Fruit fly (Drosophila melanogaster) whole organism, adult: ENCODE results near the gene Wsck.

Experiments
- CG11617 ChIP-seq: fragments of 200-800 bp; sonication (Bioruptor generic); optimal IDR thresholded peaks from 2 replicates; lab custom pipeline; 2017; ENCODE audit warnings: mild to moderate bottlenecking, missing biosample characterization, missing genetic modification reagents, missing genetic modification characterization
- CG12768 ChIP-seq: fragments of 200-800 bp; sonication (Bioruptor generic); optimal IDR thresholded peaks from 2 replicates; lab custom pipeline; 2017; ENCODE audit warnings: missing biosample characterization, missing genetic modification characterization, mild to moderate bottlenecking, moderate library complexity, missing genetic modification reagents
- CG14711 ChIP-seq: fragments of 200-800 bp; sonication (Bioruptor generic); optimal IDR thresholded peaks from 2 replicates; lab custom pipeline; 2018; ENCODE audit warnings: missing biosample characterization, mild to moderate bottlenecking, missing genetic modification characterization, moderate library complexity
- CG1620 ChIP-seq: fragments of 200-800 bp; sonication (Bioruptor generic); optimal IDR thresholded peaks from 2 replicates; lab custom pipeline; 2016; ENCODE audit warnings: missing biosample characterization, missing genetic modification characterization
- CG33017 ChIP-seq: fragments of 200-800 bp; sonication (Bioruptor generic); optimal IDR thresholded peaks from 2 replicates; lab custom pipeline; 2018; ENCODE audit warnings: missing biosample characterization, mild to moderate bottlenecking, missing genetic modification characterization, moderate library complexity
- CG5204 ChIP-seq: fragments of 200-800 bp; sonication (Bioruptor generic); optimal IDR thresholded peaks from 2 replicates; lab custom pipeline; 2016; ENCODE audit warnings: missing biosample characterization, missing genetic modification characterization
- CG7045 ChIP-seq: fragments of 200-800 bp; sonication (Bioruptor generic); optimal IDR thresholded peaks from 2 replicates; lab custom pipeline; 2017; ENCODE audit warnings: missing biosample characterization, mild to moderate bottlenecking, missing genetic modification characterization
- CG7101 ChIP-seq: fragments of 200-800 bp; sonication (Bioruptor generic); optimal IDR thresholded peaks from 2 replicates; lab custom pipeline; 2018; ENCODE audit warnings: missing biosample characterization, mild to moderate bottlenecking, missing genetic modification characterization, moderate library complexity
- Clk ChIP-seq: fragments of 200-800 bp; sonication (Bioruptor generic); optimal IDR thresholded peaks from 2 replicates; lab custom pipeline; 2017; ENCODE audit warnings: missing biosample characterization, missing genetic modification characterization
- Crg-1 ChIP-seq: fragments of 200-800 bp; sonication (Bioruptor generic); optimal IDR thresholded peaks from 2 replicates; lab custom pipeline; 2016; ENCODE audit warnings: missing biosample characterization, missing genetic modification characterization
- Hr96 ChIP-seq: fragments of 200-800 bp; sonication (Bioruptor generic); optimal IDR thresholded peaks from 2 replicates; lab custom pipeline; 2016; ENCODE audit warnings: missing biosample characterization, missing genetic modification characterization
- Mnt ChIP-seq: fragments of 200-800 bp; sonication (Bioruptor generic); optimal IDR thresholded peaks from 2 replicates; lab custom pipeline; 2016; ENCODE audit warnings: missing biosample characterization, mild to moderate bottlenecking, missing genetic modification characterization
- bab1 ChIP-seq: fragments of 200-800 bp; sonication (Bioruptor generic); optimal IDR thresholded peaks from 3 replicates; lab custom pipeline; 2019; ENCODE audit warnings: missing biosample characterization, mild to moderate bottlenecking, missing genetic modification characterization, moderate library complexity
- cic ChIP-seq: fragments of 200-800 bp; sonication (Bioruptor generic); optimal IDR thresholded peaks from 2 replicates; lab custom pipeline; 2017; ENCODE audit warnings: missing biosample characterization, mild to moderate bottlenecking, missing genetic modification characterization, moderate library complexity
- cnc ChIP-seq, 2 experiments: fragments of >200 bp; optimal IDR thresholded peaks; 2 replicates each; lab custom pipeline; 2017
- kay ChIP-seq: fragments of 200-800 bp; sonication (Bioruptor generic); peaks from one replicate; lab custom pipeline; 2016; ENCODE audit warnings: missing biosample characterization, missing genetic modification characterization, borderline replicate concordance
- ovo ChIP-seq: fragments of 200-800 bp; sonication (Bioruptor generic); optimal IDR thresholded peaks from 2 replicates; lab custom pipeline; 2016; ENCODE audit warnings: missing biosample characterization, missing genetic modification characterization
- pad ChIP-seq: fragments of 200-800 bp; sonication (Bioruptor generic); optimal IDR thresholded peaks from 3 replicates; lab custom pipeline; 2017; ENCODE audit warnings: missing biosample characterization, missing genetic modification characterization, mild to moderate bottlenecking, moderate library complexity, missing genetic modification reagents
- tj ChIP-seq: fragments of 200-800 bp; sonication (Bioruptor generic); optimal IDR thresholded peaks from 3 replicates; lab custom pipeline; 2017; ENCODE audit warnings: missing biosample characterization, mild to moderate bottlenecking, missing genetic modification characterization, moderate library complexity
- toe ChIP-seq: fragments of 200-800 bp; sonication (Bioruptor generic); optimal IDR thresholded peaks from 2 replicates; lab custom pipeline; 2016; ENCODE audit warnings: missing biosample characterization, missing genetic modification characterization

Wsck gene

DNA sequence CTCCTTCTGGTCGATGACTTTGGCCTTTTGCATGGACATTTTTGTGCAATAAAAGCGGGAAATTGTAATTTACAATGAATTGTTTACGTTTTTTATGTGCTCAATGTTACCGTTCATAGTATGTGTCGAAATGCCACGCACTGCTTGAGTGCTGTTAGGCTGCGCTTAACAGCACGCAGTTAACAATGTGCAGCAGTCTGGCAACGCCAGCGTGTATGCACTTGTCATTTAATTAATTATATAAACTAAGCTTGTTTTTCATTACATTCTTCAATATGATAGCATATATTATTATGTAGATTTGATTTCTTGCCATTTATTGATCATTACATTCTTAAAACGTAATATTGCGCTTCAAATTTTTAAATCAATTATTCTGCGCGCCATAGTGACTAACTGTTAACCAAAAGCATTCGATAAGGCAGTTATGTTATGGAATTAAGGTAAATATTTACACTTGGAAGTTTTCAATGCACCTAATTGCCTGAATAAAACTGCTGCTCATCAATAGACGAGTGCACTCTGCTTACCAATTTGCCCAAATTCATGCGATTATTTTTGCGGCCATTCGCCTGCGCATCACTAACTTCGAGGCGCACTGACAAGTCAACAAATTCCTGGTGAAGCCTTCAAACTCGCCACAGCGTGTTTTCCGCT is 44.7 kb downstream of the Wsck start, which contains the start of the genes CG13625 and mld:
Gene CG13625, minus strand, starts transcription at position 119 of the 657 bp plus-strand sequence.
Gene mld, plus strand, starts transcription at position 612 of the 657 bp plus-strand sequence.
- TF ChIP-seq CG11617 (GFP tag; lab: Kevin White, UChicago) (peak; percentile 0), CG1620 (GFP tag; lab: Kevin White, UChicago) (no peak), ovo (GFP tag; lab: Kevin White, UChicago) (peak; percentile 41), pad (GFP tag; lab: Kevin White, UChicago) (no peak)

DNA sequence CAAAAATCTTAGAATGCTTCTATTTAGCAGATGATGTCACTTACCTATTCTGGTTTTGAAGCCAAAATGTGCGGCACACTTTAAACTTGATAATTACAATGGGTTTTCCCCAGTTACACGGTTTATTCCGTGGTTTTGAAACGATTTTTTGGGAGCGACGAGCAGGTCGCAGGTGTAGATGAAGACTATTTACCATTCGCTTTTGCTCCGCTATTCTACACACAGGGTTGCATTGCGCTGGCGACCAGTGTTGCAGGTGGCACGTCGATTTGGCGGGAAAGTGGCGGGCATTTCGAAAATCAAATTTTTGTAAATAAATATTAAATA is 47.2 kb downstream of the Wsck start, which contains the start of gene REPTOR:
Gene REPTOR, minus strand, starts transcription at position 196 of the 327 bp plus-strand sequence.
- TF ChIP-seq cnc (optimal IDR thresholded peaks at IDR 0.05; lab: Kevin White, UChicago) = peak in 1 of 2 experiments; percentile 0
- TF ChIP-seq CG1620 (GFP tag; lab: Kevin White, UChicago) = peak; percentile 34
- peak; percentile 22 for TF ChIP-seq bab1 (GFP tag; lab: Kevin White, UChicago)
- peak; percentile 48 for TF ChIP-seq Clk (GFP tag; lab: Kevin White, UChicago)
- no peak for TF ChIP-seq CG11617 (GFP tag; lab: Kevin White, UChicago)
- TF ChIP-seq kay = no peak
- no peak for TF ChIP-seq toe (GFP tag; lab: Kevin White, UChicago)
- peak; percentile 68 for TF ChIP-seq CG12768 (GFP tag; lab: Kevin White, UChicago)
- TF ChIP-seq CG7101 (tag; lab: Kevin White, UChicago) = peak; percentile 70
- peak; percentile 65 for TF ChIP-seq cic (GFP tag; lab: Kevin White, UChicago)
- peak; percentile 52 for TF ChIP-seq pad (GFP tag; lab: Kevin White, UChicago)
- peak; percentile 35 for TF ChIP-seq CG7045 (GFP tag; lab: Kevin White, UChicago)
- TF ChIP-seq CG14711 (tag; lab: Kevin White, UChicago) = peak; percentile 44
- peak; percentile 68 for TF ChIP-seq ovo (GFP tag; lab: Kevin White, UChicago)
- peak; percentile 93 for TF ChIP-seq tj (GFP tag; lab: Kevin White, UChicago)
- TF ChIP-seq CG5204 (GFP tag; lab: Kevin White, UChicago) = no peak
- TF ChIP-seq Mnt (GFP tag; lab: Kevin White, UChicago) = peak; percentile 81
- peak; percentile 76 for TF ChIP-seq Crg-1 (GFP tag; lab: Kevin White, UChicago)
- no peak for TF ChIP-seq Hr96 (GFP tag; lab: Kevin White, UChicago)
- TF ChIP-seq CG33017 (tag; lab: Kevin White, UChicago) = peak; percentile 48

DNA sequence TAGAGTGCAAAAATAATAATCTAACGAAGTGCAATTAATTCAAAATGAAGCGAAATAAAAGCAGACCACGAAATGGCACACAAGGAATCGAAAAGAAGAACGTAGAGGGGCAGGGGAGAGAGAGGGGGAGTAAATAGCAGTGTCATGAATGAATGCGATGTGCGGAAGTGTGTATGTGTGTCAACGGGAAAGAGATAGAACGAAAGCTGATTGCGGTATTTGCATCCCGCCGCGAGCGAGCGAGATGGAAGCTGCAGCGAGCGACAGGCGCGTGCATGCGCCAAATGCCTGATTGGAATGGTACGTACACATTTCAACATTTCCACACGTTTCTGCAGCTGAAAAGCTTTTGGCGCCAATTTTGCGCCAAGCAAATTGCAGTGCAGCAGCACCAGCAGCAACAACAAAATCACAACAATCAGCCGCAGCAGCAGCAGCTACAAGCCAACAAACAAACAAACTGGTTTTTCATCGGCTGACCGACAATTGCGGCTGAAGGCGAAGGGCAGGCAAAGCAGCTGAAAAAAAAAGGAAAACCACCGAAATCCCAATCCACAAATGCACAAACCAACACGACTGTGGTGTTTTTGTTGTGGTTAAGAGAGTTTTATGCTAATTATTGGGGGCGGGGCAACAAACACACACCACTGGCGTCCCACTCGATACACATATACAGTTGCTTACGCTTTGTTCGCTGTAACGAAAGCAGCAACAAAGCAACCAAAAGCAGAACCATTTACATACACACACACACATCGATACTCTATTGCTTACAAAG is 47.8 kb downstream of the Wsck start:
- TF ChIP-seq cnc (optimal IDR thresholded peaks at IDR 0.05; lab: Kevin White, UChicago) = peak; percentile 74 to 86
- no peak for TF ChIP-seq Hr96 (GFP tag; lab: Kevin White, UChicago)
- peak; percentile 6 for TF ChIP-seq Clk (GFP tag; lab: Kevin White, UChicago)
- peak; percentile 100 for TF ChIP-seq cic (GFP tag; lab: Kevin White, UChicago)
- TF ChIP-seq CG14711 (tag; lab: Kevin White, UChicago) = no peak
- no peak for TF ChIP-seq CG1620 (GFP tag; lab: Kevin White, UChicago)
- TF ChIP-seq Mnt (GFP tag; lab: Kevin White, UChicago) = peak; percentile 77
- peak; percentile 23 for TF ChIP-seq Crg-1 (GFP tag; lab: Kevin White, UChicago)
- peak; percentile 73 for TF ChIP-seq tj (GFP tag; lab: Kevin White, UChicago)
- no peak for TF ChIP-seq bab1 (GFP tag; lab: Kevin White, UChicago)
- peak; percentile 77 for TF ChIP-seq pad (GFP tag; lab: Kevin White, UChicago)
- peak; percentile 67 for TF ChIP-seq ovo (GFP tag; lab: Kevin White, UChicago)
- TF ChIP-seq CG7101 (tag; lab: Kevin White, UChicago) = peak; percentile 8
- peak; percentile 52 for TF ChIP-seq CG12768 (GFP tag; lab: Kevin White, UChicago)
- TF ChIP-seq CG33017 (tag; lab: Kevin White, UChicago) = peak; percentile 8

DNA sequence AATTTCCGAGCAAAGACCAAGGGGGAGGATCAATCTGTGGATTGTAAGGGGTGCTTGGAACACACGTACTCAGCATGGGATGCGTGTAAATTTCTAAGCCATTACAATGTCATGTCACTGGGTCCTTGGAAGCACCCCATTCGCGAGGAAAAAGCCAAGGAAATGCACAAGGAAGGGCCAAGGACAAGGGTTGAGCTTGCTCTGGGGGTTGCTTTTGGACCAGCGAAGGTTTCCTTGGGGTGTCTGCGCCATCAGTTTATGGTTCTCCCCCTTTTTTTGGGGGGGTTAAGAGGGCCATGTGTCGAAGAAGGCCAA is 49.0 kb downstream of the Wsck start:
- TF ChIP-seq CG12768 (GFP tag; lab: Kevin White, UChicago) (no peak), Crg-1 (GFP tag; lab: Kevin White, UChicago) (no peak), Clk (GFP tag; lab: Kevin White, UChicago) (no peak), cic (GFP tag; lab: Kevin White, UChicago) (no peak), tj (GFP tag; lab: Kevin White, UChicago) (no peak), kay (no peak), CG33017 (tag; lab: Kevin White, UChicago) (no peak), CG1620 (GFP tag; lab: Kevin White, UChicago) (no peak), CG11617 (GFP tag; lab: Kevin White, UChicago) (no peak), CG14711 (tag; lab: Kevin White, UChicago) (no peak), CG7045 (GFP tag; lab: Kevin White, UChicago) (no peak), Mnt (GFP tag; lab: Kevin White, UChicago) (no peak), CG5204 (GFP tag; lab: Kevin White, UChicago) (no peak), toe (GFP tag; lab: Kevin White, UChicago) (no peak), bab1 (GFP tag; lab: Kevin White, UChicago) (no peak), CG7101 (tag; lab: Kevin White, UChicago) (no peak), ovo (GFP tag; lab: Kevin White, UChicago) (no peak), cnc (optimal IDR thresholded peaks at IDR 0.05; lab: Kevin White, UChicago) (no peak)
